Fruit fly (Drosophila melanogaster) whole organism, embryonic: ENCODE measurements around the gene CG12224.
A peak's percentile ranks its signal among the peaks of the same experiment; 100 is the strongest.

Experiments used
- Abd-B ChIP-seq: fragments of 200-800 bp; sonication (Bioruptor generic); optimal IDR thresholded peaks from 2 replicates; lab custom pipeline; 2018; ENCODE audit warnings: missing biosample characterization, mild to moderate bottlenecking, missing genetic modification characterization, moderate library complexity
- Atf3 ChIP-seq: fragments of 200-800 bp; sonication (Bioruptor generic); optimal IDR thresholded peaks from 3 replicates; lab custom pipeline; 2016; ENCODE audit warnings: missing biosample characterization, missing genetic modification characterization
- B-H2 ChIP-seq: fragments of 200-800 bp; sonication (Bioruptor generic); optimal IDR thresholded peaks from 2 replicates; lab custom pipeline; 2018; ENCODE audit warnings: missing biosample characterization, mild to moderate bottlenecking, missing genetic modification characterization
- BEAF-32 ChIP-seq: fragments of 200-800 bp; sonication (Bioruptor generic); optimal IDR thresholded peaks from 3 replicates; lab custom pipeline; 2017; ENCODE audit warnings: missing biosample characterization, missing genetic modification characterization, mild to moderate bottlenecking, moderate library complexity, missing genetic modification reagents
- Bdp1 ChIP-seq: fragments of 200-800 bp; sonication (Bioruptor generic); optimal IDR thresholded peaks from 3 replicates; lab custom pipeline; 2016; ENCODE audit warnings: missing biosample characterization, missing genetic modification characterization
- Bgb ChIP-seq: fragments of 200-800 bp; sonication (Bioruptor generic); IDR thresholded peaks from 2 replicates; pipeline ENCODE4 v1.3.6; 2022; ENCODE audit warnings: missing biosample characterization, missing genetic modification characterization; ENCODE audit not compliant: partially characterized antibody
- C15 ChIP-seq: fragments of 200-800 bp; sonication (Bioruptor generic); IDR thresholded peaks from 3 replicates; pipeline ENCODE4 v1.3.6; 2022; ENCODE audit warnings: missing biosample characterization, missing genetic modification characterization
- CG10147 ChIP-seq: fragments of 200-800 bp; sonication (Bioruptor generic); optimal IDR thresholded peaks from 2 replicates; lab custom pipeline; 2019; ENCODE audit warnings: missing biosample characterization, mild to moderate bottlenecking, missing genetic modification characterization, moderate library complexity
- CG10321 ChIP-seq: fragments of 200-800 bp; sonication (Bioruptor generic); IDR thresholded peaks from 2 replicates; pipeline ENCODE4 v1.3.6; 2022; ENCODE audit warnings: missing biosample characterization, missing genetic modification characterization
- CG11695 ChIP-seq: fragments of 200-800 bp; sonication (Bioruptor generic); IDR thresholded peaks from 3 replicates; pipeline ENCODE4 v1.3.6; 2022; ENCODE audit warnings: missing biosample characterization, missing genetic modification characterization
- CG13424 ChIP-seq: fragments of 200-800 bp; sonication (Bioruptor generic); optimal IDR thresholded peaks from 2 replicates; lab custom pipeline; 2019; ENCODE audit warnings: missing biosample characterization, mild to moderate bottlenecking, missing genetic modification characterization, moderate library complexity
- CG13775 ChIP-seq: fragments of 200-800 bp; sonication (Bioruptor generic); optimal IDR thresholded peaks from 3 replicates; lab custom pipeline; 2017; ENCODE audit warnings: missing biosample characterization, mild to moderate bottlenecking, missing genetic modification characterization
- CG14965 ChIP-seq: fragments of 200-800 bp; sonication (Bioruptor generic); optimal IDR thresholded peaks from 2 replicates; lab custom pipeline; 2016; ENCODE audit warnings: missing biosample characterization, missing genetic modification characterization, borderline replicate concordance
- CG16815 ChIP-seq: fragments of 200-800 bp; sonication (Bioruptor generic); optimal IDR thresholded peaks from 3 replicates; lab custom pipeline; 2017; ENCODE audit warnings: missing biosample characterization, mild to moderate bottlenecking, missing genetic modification characterization
- CG17361 ChIP-seq: fragments of 200-800 bp; sonication (Bioruptor generic); IDR thresholded peaks from 3 replicates; pipeline ENCODE4 v1.3.6; 2022; ENCODE audit warnings: missing biosample characterization, missing genetic modification characterization
- CG17568 ChIP-seq: fragments of 200-800 bp; sonication (Bioruptor generic); optimal IDR thresholded peaks from 2 replicates; lab custom pipeline; 2018; ENCODE audit warnings: missing biosample characterization, mild to moderate bottlenecking, missing genetic modification characterization, moderate library complexity
- CG1832 ChIP-seq: fragments of 200-800 bp; sonication (Bioruptor generic); optimal IDR thresholded peaks from 2 replicates; lab custom pipeline; 2017; ENCODE audit warnings: missing biosample characterization, mild to moderate bottlenecking, missing genetic modification characterization, inconsistent platforms
- CG2116 ChIP-seq: fragments of 200-800 bp; sonication (Bioruptor generic); optimal IDR thresholded peaks from 3 replicates; lab custom pipeline; 2018; ENCODE audit warnings: missing biosample characterization, mild to moderate bottlenecking, missing genetic modification characterization
- CG2678 ChIP-seq: fragments of 200-800 bp; sonication (Bioruptor generic); optimal IDR thresholded peaks from 3 replicates; lab custom pipeline; 2019; ENCODE audit warnings: missing biosample characterization, mild to moderate bottlenecking, missing genetic modification characterization, moderate library complexity
- CG2712 ChIP-seq: fragments of 200-800 bp; optimal IDR thresholded peaks from 3 replicates; lab custom pipeline; 2019; ENCODE audit warnings: missing biosample characterization, mild to moderate bottlenecking, missing genetic modification characterization, moderate library complexity
- CG30020 ChIP-seq: fragments of 200-800 bp; optimal IDR thresholded peaks from 2 replicates; lab custom pipeline; 2019; ENCODE audit warnings: missing biosample characterization, mild to moderate bottlenecking, missing genetic modification characterization, moderate library complexity
- CG32772 ChIP-seq: fragments of 200-800 bp; sonication (Bioruptor generic); IDR thresholded peaks from 2 replicates; pipeline ENCODE4 v1.3.6; 2022; ENCODE audit warnings: missing biosample characterization, missing genetic modification characterization
- CG4282 ChIP-seq: fragments of 200-800 bp; sonication (Bioruptor generic); optimal IDR thresholded peaks from 2 replicates; lab custom pipeline; 2016; ENCODE audit warnings: missing biosample characterization, missing genetic modification characterization
- CG5180 ChIP-seq: fragments of 200-800 bp; sonication (Bioruptor generic); optimal IDR thresholded peaks from 3 replicates; lab custom pipeline; 2017; ENCODE audit warnings: missing biosample characterization, missing genetic modification characterization, mild to moderate bottlenecking, moderate library complexity, missing genetic modification reagents
- CG9437 ChIP-seq: fragments of 200-800 bp; sonication (Bioruptor generic); optimal IDR thresholded peaks from 2 replicates; lab custom pipeline; 2018; ENCODE audit warnings: missing biosample characterization, mild to moderate bottlenecking, missing genetic modification characterization
- Dbx ChIP-seq: fragments of 200-800 bp; sonication (Bioruptor generic); IDR thresholded peaks from 3 replicates; pipeline ENCODE4 v1.3.6; 2022; ENCODE audit warnings: missing biosample characterization, missing genetic modification characterization
- H15 ChIP-seq: fragments of 200-800 bp; sonication (Bioruptor generic); IDR thresholded peaks from 3 replicates; pipeline ENCODE4 v1.3.6; 2022; ENCODE audit warnings: missing biosample characterization, missing genetic modification characterization
- Hand ChIP-seq: fragments of 200-800 bp; sonication (Bioruptor generic); optimal IDR thresholded peaks from 2 replicates; lab custom pipeline; 2017; ENCODE audit warnings: mild to moderate bottlenecking, missing biosample characterization, missing genetic modification reagents, missing genetic modification characterization
- Oaz ChIP-seq: fragments of 200-800 bp; sonication (Bioruptor generic); IDR thresholded peaks from 2 replicates; pipeline ENCODE4 v1.3.6; 2022; ENCODE audit warnings: missing biosample characterization, missing genetic modification characterization
- Opbp ChIP-seq: fragments of 200-800 bp; sonication (Bioruptor generic); IDR thresholded peaks from 3 replicates; pipeline ENCODE4 v1.3.6; 2022; ENCODE audit warnings: missing biosample characterization, missing genetic modification characterization; ENCODE audit not compliant: partially characterized antibody
- Six4 ChIP-seq: fragments of 200-800 bp; sonication (Bioruptor generic); optimal IDR thresholded peaks from 2 replicates; lab custom pipeline; 2016; ENCODE audit warnings: missing biosample characterization, missing genetic modification characterization
- Taf1 ChIP-seq: fragments of 200-800 bp; sonication (Bioruptor generic); IDR thresholded peaks from 2 replicates; pipeline ENCODE4 v1.3.6; 2022; ENCODE audit warnings: missing biosample characterization, missing genetic modification characterization
- ap ChIP-seq: fragments of 200-800 bp; sonication (Bioruptor generic); IDR thresholded peaks from 2 replicates; pipeline ENCODE4 v1.3.6; 2022; ENCODE audit warnings: missing biosample characterization, missing genetic modification characterization
- az2 ChIP-seq: fragments of 200-800 bp; sonication (Bioruptor generic); optimal IDR thresholded peaks from 3 replicates; lab custom pipeline; 2016; ENCODE audit warnings: missing biosample characterization, missing genetic modification characterization
- cad ChIP-seq: fragments of >200 bp; optimal IDR thresholded peaks from 2 replicates; lab custom pipeline; 2017; ENCODE audit warnings: missing biosample characterization, missing genetic modification characterization
- crol ChIP-seq: fragments of 200-800 bp; sonication (Bioruptor generic); IDR thresholded peaks from 2 replicates; pipeline ENCODE4 v1.3.6; 2022; ENCODE audit warnings: missing biosample characterization, missing genetic modification characterization
- disco-r ChIP-seq: fragments of 200-800 bp; sonication (Bioruptor generic); optimal IDR thresholded peaks from 2 replicates; lab custom pipeline; 2016; ENCODE audit warnings: missing biosample characterization, missing genetic modification characterization
- emc ChIP-seq: fragments of 200-800 bp; sonication (Bioruptor generic); optimal IDR thresholded peaks from 2 replicates; lab custom pipeline; 2016; ENCODE audit warnings: missing biosample characterization, missing genetic modification characterization
- esg ChIP-seq: fragments of 200-800 bp; sonication (Bioruptor generic); conservative IDR thresholded peaks from 2 replicates; pipeline ENCODE4 v1.3.6; 2022; ENCODE audit warnings: missing biosample characterization, missing genetic modification characterization
- eve ChIP-seq, 2 experiments: fragments of >200 bp; optimal IDR thresholded peaks; 2 replicates each; lab custom pipeline; 2017; ENCODE audit warnings: missing biosample characterization in 2 of 2, missing genetic modification characterization in 2 of 2
- gsb-n ChIP-seq: fragments of 200-800 bp; sonication (Bioruptor generic); optimal IDR thresholded peaks from 3 replicates; lab custom pipeline; 2018; ENCODE audit warnings: missing biosample characterization, mild to moderate bottlenecking, missing genetic modification characterization
- hkb ChIP-seq, 2 experiments: fragments of 200-800 bp in 1 of 2; fragments of >200 bp in 1 of 2; sonication (Bioruptor generic) in 1 of 2; IDR thresholded peaks in 1 of 2; optimal IDR thresholded peaks in 1 of 2; 2 replicates each; pipeline versions ENCODE4 v1.3.6 to Lab custom; 2017 to 2022; ENCODE audit warnings: missing biosample characterization in 1 of 2, missing genetic modification characterization in 1 of 2
- jigr1 ChIP-seq: fragments of 200-800 bp; sonication (Bioruptor generic); IDR thresholded peaks from 3 replicates; pipeline ENCODE4 v1.3.6; 2022; ENCODE audit warnings: missing biosample characterization, missing genetic modification characterization
- lab ChIP-seq: fragments of 200-800 bp; sonication (Bioruptor generic); optimal IDR thresholded peaks from 3 replicates; lab custom pipeline; 2017; ENCODE audit warnings: missing biosample characterization, missing genetic modification characterization, mild to moderate bottlenecking, moderate library complexity, missing genetic modification reagents
- pum ChIP-seq: fragments of 200-800 bp; sonication (Bioruptor generic); optimal IDR thresholded peaks from 2 replicates; lab custom pipeline; 2016; ENCODE audit warnings: missing biosample characterization, missing genetic modification characterization
- tin ChIP-seq: fragments of 200-800 bp; sonication (Bioruptor generic); optimal IDR thresholded peaks from 3 replicates; lab custom pipeline; 2016; ENCODE audit warnings: missing biosample characterization, missing genetic modification characterization
- tna ChIP-seq: fragments of 200-800 bp; sonication (Bioruptor generic); IDR thresholded peaks from 2 replicates; pipeline ENCODE4 v1.3.6; 2022; ENCODE audit warnings: missing biosample characterization, missing genetic modification characterization; ENCODE audit not compliant: partially characterized antibody
- wor ChIP-seq: fragments of 200-800 bp; sonication (Bioruptor generic); IDR thresholded peaks from 2 replicates; pipeline ENCODE4 v1.3.6; 2022; ENCODE audit warnings: missing biosample characterization, missing genetic modification characterization
- z ChIP-seq: fragments of 200-800 bp; sonication (Bioruptor generic); IDR thresholded peaks from 3 replicates; pipeline ENCODE4 v1.3.6; 2022; ENCODE audit warnings: missing biosample characterization, missing genetic modification characterization

Gene CG12224

DNA sequence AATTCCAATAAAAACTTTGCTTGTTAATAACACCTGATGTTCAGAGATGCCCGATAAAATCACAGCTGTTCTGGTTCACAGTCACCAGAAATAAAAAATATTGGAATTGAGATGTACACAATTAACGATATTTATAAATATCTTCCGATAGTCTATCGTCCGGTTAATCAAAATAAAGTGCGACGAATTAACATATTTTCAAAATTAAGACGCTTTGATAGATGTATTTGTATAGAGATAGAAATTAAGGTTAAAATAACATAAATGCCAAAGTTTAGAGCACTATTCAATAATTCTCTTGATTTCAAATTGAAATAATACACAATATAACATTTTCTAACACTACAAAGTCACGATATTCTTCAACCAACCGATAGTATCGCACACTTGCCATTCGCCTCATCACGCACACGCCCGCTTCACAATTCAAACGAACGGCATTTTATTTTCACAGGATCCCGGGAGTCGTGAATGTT lies 19.1 kb downstream of the CG12224 start, which contains the start of the genes CG3281 and aurA (continued):
- TF ChIP-seq Bdp1 (GFP tag; lab: Kevin White, UChicago) (peak; percentile 47), Atf3 (GFP tag; lab: Kevin White, UChicago) (peak; percentile 49), az2 (GFP tag; lab: Kevin White, UChicago) (peak; percentile 50), jigr1 (GFP tag; lab: Robert Waterston, UW) (no peak), Abd-B (peak; percentile 87), pum (GFP tag; lab: Kevin White, UChicago) (peak; percentile 79), lab (GFP tag; lab: Kevin White, UChicago) (no peak), tna (GFP tag; lab: Robert Waterston, UW) (peak; percentile 72), Opbp (GFP tag; lab: Robert Waterston, UW) (peak; percentile 92), B-H2 (GFP tag; lab: Kevin White, UChicago) (peak; percentile 58), CG13424 (peak; percentile 79), CG4282 (GFP tag; lab: Kevin White, UChicago) (peak; percentile 36), CG13775 (GFP tag; lab: Kevin White, UChicago) (peak; percentile 77), CG2678 (tag; lab: Kevin White, UChicago) (peak; percentile 76), CG16815 (GFP tag; lab: Kevin White, UChicago) (peak; percentile 64), CG11695 (GFP tag; lab: Robert Waterston, UW) (peak; percentile 50; the same call in 1 of the 3 replicates), CG17361 (GFP tag; lab: Robert Waterston, UW) (peak; percentile 87), crol (GFP tag; lab: Robert Waterston, UW) (0 out of 2 replicates have a peak, but pooled peaks have one; percentile 9), eve (GFP tag; optimal IDR thresholded peaks at IDR 0.05; lab: Kevin White, UChicago) (no peak), CG9437 (GFP tag; lab: Kevin White, UChicago) (peak; percentile 9), disco-r (peak; percentile 42), z (GFP tag; lab: Robert Waterston, UW) (no peak), Bgb (GFP tag; lab: Robert Waterston, UW) (peak; percentile 93), C15 (GFP tag; lab: Robert Waterston, UW) (no peak), CG10321 (GFP tag; lab: Robert Waterston, UW) (no peak), CG5180 (no peak), esg (GFP tag; lab: Robert Waterston, UW) (peak; percentile 49; the same call in 1 of the 2 replicates), emc (GFP tag; lab: Kevin White, UChicago) (peak; percentile 73), Oaz (no peak), ap (no peak), CG17568 (GFP tag; lab: Kevin White, UChicago) (no peak), Dbx (peak; percentile 74; the same call in 2 of the 3 replicates), CG32772 (GFP tag; lab: Robert Waterston, UW) (0 out of 2 replicates have a peak, but pooled peaks have one; percentile 31), hkb (optimal IDR thresholded peaks at IDR 0.05; lab: Kevin White, UChicago) (no peak), hkb (GFP tag; IDR thresholded peaks at IDR 0.05; lab: Robert Waterston, UW) (0 out of 2 replicates have a peak, but pooled peaks have one; percentile 40), CG10147 (GFP tag; lab: Kevin White, UChicago) (peak; percentile 71), tin (GFP tag; lab: Kevin White, UChicago) (peak; percentile 81), BEAF-32 (peak; percentile 100), gsb-n (tag; lab: Kevin White, UChicago) (peak; percentile 67), CG1832 (no peak), Six4 (GFP tag; lab: Kevin White, UChicago) (peak; percentile 59), CG14965 (no peak), H15 (GFP tag; lab: Robert Waterston, UW) (peak; percentile 38; the same call in 1 of the 3 replicates), Taf1 (GFP tag; lab: Robert Waterston, UW) (0 out of 2 replicates have a peak, but pooled peaks have one; percentile 33), CG2116 (peak; percentile 79), wor (GFP tag; lab: Robert Waterston, UW) (peak; percentile 16; the same call in 1 of the 2 replicates), cad (GFP tag; lab: Kevin White, UChicago) (no peak), Hand (GFP tag; lab: Kevin White, UChicago) (no peak), CG2712 (tag; lab: Kevin White, UChicago) (peak; percentile 85), CG30020 (peak; percentile 76)
